Worm (Caenorhabditis elegans) whole organism, L4 larva: Measurements from ENCODE around the gene F07C6.6.
A peak's percentile ranks its signal among the peaks of the same experiment; 100 is the strongest.

Source experiments
- D1046.2 ChIP-seq: fragments of 200-800 bp; sonication (Bioruptor generic); IDR thresholded peaks from 2 replicates; pipeline ENCODE4 v1.3.6; 2022; ENCODE audit warnings: missing genetic modification characterization, missing compliant biosample characterization
- F26F4.8 ChIP-seq: fragments of 200-800 bp; sonication (Bioruptor generic); conservative IDR thresholded peaks from 2 replicates; pipeline ENCODE4 v1.3.6; 2022; ENCODE audit warnings: missing genetic modification characterization, missing compliant biosample characterization
- R02D3.7 ChIP-seq: fragments of 150-350 bp; sonication (generic microtip); optimal IDR thresholded peaks from 3 replicates; lab custom pipeline; 2014; ENCODE audit warnings: missing biosample characterization, missing genetic modification characterization
- Y5F2A.4 ChIP-seq: fragments of 200-800 bp; sonication (Bioruptor generic); optimal IDR thresholded peaks from 2 replicates; lab custom pipeline; 2018; ENCODE audit warnings: mild to moderate bottlenecking, missing genetic modification characterization, missing compliant biosample characterization
- ZK546.5 ChIP-seq, 2 experiments: sonication (generic microtip); optimal IDR thresholded peaks; 2 replicates each; lab custom pipeline; 2017; ENCODE audit warnings: missing biosample characterization in 2 of 2, missing genetic modification characterization in 2 of 2
- arid-1 ChIP-seq: fragments of 200-800 bp; sonication (Bioruptor generic); conservative IDR thresholded peaks from 2 replicates; pipeline ENCODE4 v1.3.6; 2022; ENCODE audit warnings: missing genetic modification reagents, missing genetic modification characterization, missing compliant biosample characterization
- ceh-20 ChIP-seq: fragments of 200-800 bp; sonication (Bioruptor generic); IDR thresholded peaks from 2 replicates; pipeline ENCODE4 v1.3.6; 2022; ENCODE audit warnings: missing genetic modification reagents, missing genetic modification characterization, missing compliant biosample characterization
- ceh-62 ChIP-seq: sonication (generic microtip); optimal IDR thresholded peaks from 2 replicates; lab custom pipeline; 2017; ENCODE audit warnings: missing biosample characterization, missing genetic modification characterization
- ces-1 ChIP-seq: fragments of 150-350 bp; sonication (generic microtip); optimal IDR thresholded peaks from 4 replicates; lab custom pipeline; 2014; ENCODE audit warnings: missing biosample characterization, missing genetic modification reagents, missing genetic modification characterization
- ctbp-1 ChIP-seq: fragments of 200-800 bp; sonication (Bioruptor generic); IDR thresholded peaks from 2 replicates; pipeline ENCODE4 v1.3.6; 2022; ENCODE audit warnings: missing genetic modification reagents, missing genetic modification characterization, missing compliant biosample characterization
- daf-16 ChIP-seq, 3 experiments: sonication (generic microtip); optimal IDR thresholded peaks; 2 replicates each; lab custom pipeline; 2016 to 2017; ENCODE audit warnings: missing genetic modification characterization in 3 of 3, missing genetic modification reagents in 3 of 3, mild to moderate bottlenecking in 2 of 3, missing compliant biosample characterization in 2 of 3, missing biosample characterization in 1 of 3, moderate library complexity in 1 of 3
- dpl-1 ChIP-seq: fragments of 150-350 bp; optimal IDR thresholded peaks from 2 replicates; lab custom pipeline; 2014; ENCODE audit warnings: missing biosample characterization, missing genetic modification reagents, missing genetic modification characterization
- egl-43 ChIP-seq: fragments of 200-800 bp; sonication (Bioruptor generic); IDR thresholded peaks from 2 replicates; pipeline ENCODE4 v1.3.6; 2022; ENCODE audit warnings: missing genetic modification reagents, missing genetic modification characterization, missing compliant biosample characterization
- fkh-10 ChIP-seq: fragments of 150-350 bp; optimal IDR thresholded peaks from 2 replicates; lab custom pipeline; 2014; ENCODE audit warnings: missing biosample characterization, missing genetic modification reagents, missing genetic modification characterization
- gei-8 ChIP-seq: fragments of 200-800 bp; sonication (Bioruptor generic); optimal IDR thresholded peaks from 2 replicates; lab custom pipeline; 2018; ENCODE audit warnings: mild to moderate bottlenecking, missing genetic modification characterization, missing compliant biosample characterization
- hif-1 ChIP-seq, 2 experiments: sonication (generic microtip); optimal IDR thresholded peaks; 2 replicates each; lab custom pipeline; 2016 to 2017; ENCODE audit warnings: missing compliant biosample characterization in 2 of 2, missing genetic modification characterization in 2 of 2, missing genetic modification reagents in 2 of 2, missing genotype in 2 of 2, mild to moderate bottlenecking in 1 of 2
- hlh-11 ChIP-seq: fragments of 200-800 bp; sonication (Bioruptor generic); optimal IDR thresholded peaks from 2 replicates; lab custom pipeline; 2018; ENCODE audit warnings: mild to moderate bottlenecking, missing genetic modification characterization, missing compliant biosample characterization
- lim-7 ChIP-seq: fragments of 200-800 bp; sonication (Bioruptor generic); IDR thresholded peaks from 2 replicates; pipeline ENCODE4 v1.3.6; 2022; ENCODE audit warnings: missing genetic modification characterization, missing compliant biosample characterization
- lin-39 ChIP-seq: fragments of 150-350 bp; optimal IDR thresholded peaks from 2 replicates; lab custom pipeline; 2014; ENCODE audit warnings: missing biosample characterization, missing genetic modification reagents, missing genetic modification characterization
- lir-3 ChIP-seq: sonication (generic microtip); optimal IDR thresholded peaks from 2 replicates; lab custom pipeline; 2016; ENCODE audit warnings: mild to moderate bottlenecking, missing genetic modification characterization, missing compliant biosample characterization
- lsy-2 ChIP-seq, 2 experiments: fragments of 150-350 bp in 1 of 2; sonication (generic microtip) in 1 of 2; optimal IDR thresholded peaks; 2 replicates each; lab custom pipeline; 2014 to 2017; ENCODE audit warnings: missing biosample characterization in 2 of 2, missing genetic modification characterization in 2 of 2
- madf-5 ChIP-seq, 2 experiments: fragments of 200-800 bp; sonication (Bioruptor generic); IDR thresholded peaks; 2 replicates each; pipeline ENCODE4 v1.3.6; 2022; ENCODE audit warnings: missing compliant biosample characterization in 2 of 2, missing genetic modification characterization in 2 of 2
- mdl-1 ChIP-seq, 2 experiments: fragments of 150-350 bp in 1 of 2; sonication (generic microtip) in 1 of 2; optimal IDR thresholded peaks; 2 replicates each; lab custom pipeline; 2014 to 2017; ENCODE audit warnings: missing biosample characterization in 2 of 2, missing genetic modification characterization in 2 of 2
- mxl-3 ChIP-seq: fragments of 200-800 bp; sonication (Bioruptor generic); optimal IDR thresholded peaks from 2 replicates; lab custom pipeline; 2018; ENCODE audit warnings: mild to moderate bottlenecking, missing genetic modification characterization, missing compliant biosample characterization
- nhr-11 ChIP-seq: fragments of 150-350 bp; optimal IDR thresholded peaks from 2 replicates; lab custom pipeline; 2014; ENCODE audit warnings: missing biosample characterization, missing genetic modification characterization
- nhr-25 ChIP-seq: sonication (generic microtip); optimal IDR thresholded peaks from 2 replicates; lab custom pipeline; 2017; ENCODE audit warnings: missing genetic modification characterization, mild to moderate bottlenecking, missing compliant biosample characterization, antibody characterized with exemption, moderate library complexity, borderline replicate concordance; ENCODE audit not compliant: insufficient read depth
- nhr-41 ChIP-seq: fragments of 200-800 bp; sonication (Bioruptor generic); IDR thresholded peaks from 2 replicates; pipeline ENCODE4 v1.3.6; 2022; ENCODE audit warnings: missing genetic modification reagents, missing genetic modification characterization, missing compliant biosample characterization
- nhr-48 ChIP-seq: sonication (generic microtip); optimal IDR thresholded peaks from 2 replicates; lab custom pipeline; 2016; ENCODE audit warnings: mild to moderate bottlenecking, missing genetic modification characterization, missing compliant biosample characterization
- saeg-2 ChIP-seq: fragments of 200-800 bp; sonication (Bioruptor generic); IDR thresholded peaks from 2 replicates; pipeline ENCODE4 v1.3.6; 2022; ENCODE audit warnings: missing genetic modification reagents, missing genetic modification characterization, missing compliant biosample characterization
- sdz-12 ChIP-seq: fragments of 200-800 bp; sonication (Bioruptor generic); optimal IDR thresholded peaks from 2 replicates; lab custom pipeline; 2018; ENCODE audit warnings: mild to moderate bottlenecking, missing genetic modification characterization, missing compliant biosample characterization
- set-16 ChIP-seq: fragments of 200-800 bp; sonication (Bioruptor generic); IDR thresholded peaks from 2 replicates; pipeline ENCODE4 v1.3.6; 2022; ENCODE audit warnings: missing genetic modification reagents, missing genetic modification characterization, missing compliant biosample characterization
- snpc-1.2 ChIP-seq: fragments of 200-800 bp; sonication (Bioruptor generic); IDR thresholded peaks from 2 replicates; pipeline ENCODE4 v1.3.6; 2022; ENCODE audit warnings: missing genetic modification reagents, missing genetic modification characterization, missing compliant biosample characterization
- tra-1 ChIP-seq: fragments of 200-800 bp; sonication (Bioruptor generic); IDR thresholded peaks from 2 replicates; pipeline ENCODE4 v1.3.6; 2022; ENCODE audit warnings: missing genetic modification reagents, missing genetic modification characterization, missing compliant biosample characterization
- unc-39 ChIP-seq: sonication (generic microtip); optimal IDR thresholded peaks from 2 replicates; lab custom pipeline; 2017; ENCODE audit warnings: missing biosample characterization, missing genetic modification characterization
- zag-1 ChIP-seq: fragments of 150-350 bp; optimal IDR thresholded peaks from 2 replicates; lab custom pipeline; 2014; ENCODE audit warnings: missing biosample characterization, missing genetic modification characterization
- zfp-2 ChIP-seq: sonication (generic microtip); optimal IDR thresholded peaks from 2 replicates; lab custom pipeline; 2016; ENCODE audit warnings: mild to moderate bottlenecking, missing genetic modification characterization, missing compliant biosample characterization
- zfp-3 ChIP-seq: fragments of 200-800 bp; sonication (Bioruptor generic); conservative IDR thresholded peaks from 2 replicates; pipeline ENCODE4 v1.3.6; 2022; ENCODE audit warnings: missing genetic modification reagents, missing genetic modification characterization, missing compliant biosample characterization
- ztf-11 ChIP-seq: fragments of 150-350 bp; optimal IDR thresholded peaks from 2 replicates; lab custom pipeline; 2014; ENCODE audit warnings: missing biosample characterization, missing genetic modification characterization

F07C6.6 gene

ce11 chrIV:12773519-12773918 lies 19.1 kb upstream of the F07C6.6 start, which contains the start of gene unc-31:
Gene unc-31, plus strand, starts transcription at chrIV:12773867.
- TF ChIP-seq mxl-3 (GFP tag; lab: Kevin White, UChicago) = no peak
- no peak for TF ChIP-seq set-16 (GFP tag; lab: Robert Waterston, UW)
- no peak for TF ChIP-seq madf-5 (GFP tag; IDR thresholded peaks at IDR 0.05; lab: Robert Waterston, UW)
- peak; percentile 35; the same call in 1 of the 2 replicates for TF ChIP-seq ctbp-1 (GFP tag; lab: Robert Waterston, UW)
- no peak for TF ChIP-seq nhr-11 (tag; lab: Kevin White, UChicago)
- no peak for TF ChIP-seq saeg-2 (GFP tag; lab: Robert Waterston, UW)
- TF ChIP-seq zag-1 (tag; lab: Kevin White, UChicago) = no peak
- peak; percentile 30 for TF ChIP-seq ces-1 (GFP tag; lab: Kevin White, UChicago)
- no peak for TF ChIP-seq nhr-48
- TF ChIP-seq fkh-10 (GFP tag; lab: Kevin White, UChicago) = peak; percentile 71

ce11 chrIV:12780980-12781379 lies 11.6 kb upstream of the F07C6.6 start:
- TF ChIP-seq unc-39 (tag; lab: Kevin White, UChicago) (no peak), lsy-2 (tag; optimal IDR thresholded peaks at IDR 0.05; lab: Kevin White, UChicago) (no peak), dpl-1 (GFP tag; lab: Kevin White, UChicago) (no peak), lin-39 (tag; lab: Kevin White, UChicago) (no peak), nhr-25 (no peak), zfp-2 (tag; lab: Kevin White, UChicago) (no peak), set-16 (GFP tag; lab: Robert Waterston, UW) (peak; percentile 85), egl-43 (GFP tag; lab: Robert Waterston, UW) (0 out of 2 replicates have a peak, but pooled peaks have one; percentile 18), sdz-12 (no peak), hlh-11 (no peak), mdl-1 (tag; optimal IDR thresholded peaks at IDR 0.05; lab: Kevin White, UChicago) (no peak), ztf-11 (tag; lab: Kevin White, UChicago) (no peak), lir-3 (tag; lab: Kevin White, UChicago) (no peak), Y5F2A.4 (GFP tag; lab: Kevin White, UChicago) (no peak), lim-7 (GFP tag; lab: Robert Waterston, UW) (no peak), nhr-41 (GFP tag; lab: Robert Waterston, UW) (no peak), ZK546.5 (tag; optimal IDR thresholded peaks at IDR 0.05; lab: Kevin White, UChicago) (no peak), zfp-3 (GFP tag; lab: Robert Waterston, UW) (no peak), ceh-62 (tag; lab: Kevin White, UChicago) (no peak), D1046.2 (GFP tag; lab: Robert Waterston, UW) (peak; percentile 58; the same call in 1 of the 2 replicates), ceh-20 (GFP tag; lab: Robert Waterston, UW) (no peak), snpc-1.2 (GFP tag; lab: Robert Waterston, UW) (0 out of 2 replicates have a peak, but pooled peaks have one; percentile 42), tra-1 (GFP tag; lab: Robert Waterston, UW) (no peak), R02D3.7 (tag; lab: Kevin White, UChicago) (no peak), daf-16 (GFP tag; optimal IDR thresholded peaks at IDR 0.05; lab: Kevin White, UChicago) (no peak), daf-16 (tag; optimal IDR thresholded peaks at IDR 0.05; lab: Kevin White, UChicago) (no peak), gei-8 (GFP tag; lab: Kevin White, UChicago) (no peak), hif-1 (tag; optimal IDR thresholded peaks at IDR 0.05; lab: Kevin White, UChicago) (no peak), F26F4.8 (GFP tag; lab: Robert Waterston, UW) (no peak), arid-1 (GFP tag; lab: Robert Waterston, UW) (no peak)
